Worm (Caenorhabditis elegans) whole organism, L4 larva: ENCODE results near the gene srz-16.

Experiments used
- ama-1 ChIP-seq: fragments of 150-350 bp; optimal IDR thresholded peaks from 2 replicates; lab custom pipeline; 2014; ENCODE audit warnings: inconsistent platforms, mixed read lengths
- ces-1 ChIP-seq: fragments of 150-350 bp; sonication (generic microtip); optimal IDR thresholded peaks from 4 replicates; lab custom pipeline; 2014; ENCODE audit warnings: missing biosample characterization, missing genetic modification reagents, missing genetic modification characterization
- fos-1 ChIP-seq: fragments of 150-350 bp; optimal IDR thresholded peaks from 2 replicates; lab custom pipeline; 2014; ENCODE audit warnings: missing biosample characterization, missing genetic modification characterization
- hlh-30 ChIP-seq: sonication (generic microtip); optimal IDR thresholded peaks from 2 replicates; lab custom pipeline; 2017; ENCODE audit warnings: antibody characterized with exemption, mild to moderate bottlenecking, missing genetic modification characterization, missing compliant biosample characterization; ENCODE audit not compliant: insufficient read depth
- hmg-1.1 ChIP-seq: fragments of 200-800 bp; sonication (Bioruptor generic); IDR thresholded peaks from 2 replicates; pipeline ENCODE4 v1.3.6; 2022; ENCODE audit warnings: missing genetic modification reagents, missing genetic modification characterization, missing compliant biosample characterization
- lin-1 ChIP-seq: fragments of 200-800 bp; sonication (Bioruptor generic); IDR thresholded peaks from 2 replicates; pipeline ENCODE4 v1.3.6; 2022; ENCODE audit warnings: missing genetic modification reagents, missing genetic modification characterization, missing compliant biosample characterization
- madf-9 ChIP-seq: fragments of 200-800 bp; sonication (Bioruptor generic); conservative IDR thresholded peaks from 2 replicates; pipeline ENCODE4 v1.3.6; 2022; ENCODE audit warnings: missing genetic modification reagents, missing genetic modification characterization, missing compliant biosample characterization
- mdl-1 ChIP-seq, 2 experiments: fragments of 150-350 bp in 1 of 2; sonication (generic microtip) in 1 of 2; optimal IDR thresholded peaks; 2 replicates each; lab custom pipeline; 2014 to 2017; ENCODE audit warnings: missing biosample characterization in 2 of 2, missing genetic modification characterization in 2 of 2
- nhr-28 ChIP-seq: fragments of 150-350 bp; optimal IDR thresholded peaks from 2 replicates; lab custom pipeline; 2014; ENCODE audit warnings: missing biosample characterization, missing genetic modification characterization
- skn-1 ChIP-seq: fragments of 150-350 bp; optimal IDR thresholded peaks from 2 replicates; lab custom pipeline; 2014; ENCODE audit warnings: missing biosample characterization, missing genetic modification characterization
- zag-1 ChIP-seq: fragments of 150-350 bp; optimal IDR thresholded peaks from 2 replicates; lab custom pipeline; 2014; ENCODE audit warnings: missing biosample characterization, missing genetic modification characterization
- zip-2 ChIP-seq: fragments of 150-350 bp; optimal IDR thresholded peaks from 2 replicates; lab custom pipeline; 2014; ENCODE audit warnings: missing biosample characterization, missing genetic modification characterization
- ztf-11 ChIP-seq: fragments of 150-350 bp; optimal IDR thresholded peaks from 2 replicates; lab custom pipeline; 2014; ENCODE audit warnings: missing biosample characterization, missing genetic modification characterization

DNA sequence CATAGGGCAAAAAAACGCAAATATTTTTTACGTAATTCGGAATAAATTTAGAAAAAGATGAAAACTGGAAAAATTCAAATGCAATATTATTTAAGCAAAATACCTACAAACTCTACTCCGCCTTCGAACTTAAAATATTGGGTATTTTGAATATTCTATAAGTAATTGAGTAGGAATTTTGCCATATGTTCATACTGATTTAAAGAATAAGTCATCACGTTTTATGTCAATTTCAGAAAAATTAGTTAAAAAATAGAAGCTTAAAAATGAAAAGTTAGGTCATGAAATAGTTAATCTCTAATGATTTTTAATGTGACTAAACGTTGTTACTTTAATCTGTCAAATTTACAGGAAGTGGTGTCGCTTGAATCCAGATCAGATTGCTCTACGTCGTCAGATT, 35.0 kb downstream of the srz-16 start, which contains the start of gene F19B2.7:
- TF ChIP-seq ces-1 (GFP tag; lab: Kevin White, UChicago) (no peak), hlh-30 (tag; lab: Kevin White, UChicago) (no peak), fos-1 (tag; lab: Kevin White, UChicago) (no peak), ama-1 (lab: Kevin White, UChicago) (no peak), zag-1 (tag; lab: Kevin White, UChicago) (no peak), zip-2 (no peak), nhr-28 (tag; lab: Kevin White, UChicago) (no peak), mdl-1 (tag; optimal IDR thresholded peaks at IDR 0.05; lab: Kevin White, UChicago) (no peak), ztf-11 (no peak), hmg-1.1 (no peak), madf-9 (GFP tag; lab: Robert Waterston, UW) (no peak), skn-1 (tag; lab: Kevin White, UChicago) (no peak), lin-1 (GFP tag; lab: Robert Waterston, UW) (no peak)
